Worm (Caenorhabditis elegans) whole organism, young adult: Measurements from ENCODE around the gene tin-9.2.

Experiments
- B0019.2 ChIP-seq: fragments of 200-800 bp; sonication (Bioruptor generic); conservative IDR thresholded peaks from 2 replicates; pipeline ENCODE4 v1.3.6; 2022; ENCODE audit warnings: missing genetic modification reagents, missing genetic modification characterization, missing compliant biosample characterization
- B0261.1 ChIP-seq: sonication (generic microtip); optimal IDR thresholded peaks from 2 replicates; lab custom pipeline; 2016; ENCODE audit warnings: mild to moderate bottlenecking, missing genetic modification characterization, moderate library complexity, missing compliant biosample characterization
- B0336.3 ChIP-seq: fragments of 200-800 bp; sonication (Bioruptor generic); IDR thresholded peaks from 2 replicates; pipeline ENCODE4 v1.3.6; 2022; ENCODE audit warnings: missing genetic modification characterization, missing compliant biosample characterization
- D2030.7 ChIP-seq: fragments of 200-800 bp; sonication (Bioruptor generic); IDR thresholded peaks from 2 replicates; pipeline ENCODE4 v1.3.6; 2022; ENCODE audit warnings: missing genetic modification reagents, missing genetic modification characterization, missing compliant biosample characterization
- F23B12.7 ChIP-seq: sonication (generic microtip); optimal IDR thresholded peaks from 2 replicates; lab custom pipeline; 2017; ENCODE audit warnings: missing genetic modification characterization, mild to moderate bottlenecking, missing compliant biosample characterization, antibody characterized with exemption, moderate library complexity; ENCODE audit not compliant: insufficient read depth
- F33H1.4 ChIP-seq: fragments of 200-800 bp; sonication (Bioruptor generic); IDR thresholded peaks from 2 replicates; pipeline ENCODE4 v1.3.6; 2022; ENCODE audit warnings: missing genetic modification reagents, missing genetic modification characterization, missing compliant biosample characterization
- F39B2.1 ChIP-seq: fragments of 200-800 bp; sonication (Bioruptor generic); IDR thresholded peaks from 2 replicates; pipeline ENCODE4 v1.3.6; 2022; ENCODE audit warnings: missing genetic modification reagents, missing genetic modification characterization, missing compliant biosample characterization
- F55B11.4 ChIP-seq: sonication (generic microtip); optimal IDR thresholded peaks from 2 replicates; lab custom pipeline; 2016; ENCODE audit warnings: missing compliant biosample characterization, missing genetic modification characterization, borderline replicate concordance; ENCODE audit not compliant: insufficient read depth
- K11D2.4 ChIP-seq: fragments of 200-800 bp; sonication (Bioruptor generic); IDR thresholded peaks from 2 replicates; pipeline ENCODE4 v1.3.6; 2022; ENCODE audit warnings: missing genetic modification reagents, missing genetic modification characterization, missing compliant biosample characterization
- K12H6.12 ChIP-seq: fragments of 200-800 bp; sonication (Bioruptor generic); optimal IDR thresholded peaks from 2 replicates; lab custom pipeline; 2018; ENCODE audit warnings: mild to moderate bottlenecking, missing genetic modification characterization, missing compliant biosample characterization
- Y53F4B.3 ChIP-seq: fragments of 200-800 bp; sonication (Bioruptor generic); IDR thresholded peaks from 2 replicates; pipeline ENCODE4 v1.3.6; 2022; ENCODE audit warnings: missing genetic modification reagents, missing genetic modification characterization, missing compliant biosample characterization
- Y95B8A.8 ChIP-seq: fragments of 200-800 bp; sonication (Bioruptor generic); IDR thresholded peaks from 2 replicates; pipeline ENCODE4 v1.3.6; 2022; ENCODE audit warnings: missing genetic modification reagents, missing genetic modification characterization, missing compliant biosample characterization
- aptf-3 ChIP-seq: fragments of 200-800 bp; sonication (Bioruptor generic); IDR thresholded peaks from 2 replicates; pipeline ENCODE4 v1.3.6; 2022; ENCODE audit warnings: missing genetic modification characterization, missing compliant biosample characterization
- atf-7 ChIP-seq: sonication (generic microtip); optimal IDR thresholded peaks from 2 replicates; lab custom pipeline; 2017; ENCODE audit warnings: mild to moderate bottlenecking, missing genetic modification characterization, missing compliant biosample characterization
- attf-3 ChIP-seq: fragments of 200-800 bp; sonication (Bioruptor generic); conservative IDR thresholded peaks from 2 replicates; pipeline ENCODE4 v1.3.6; 2022; ENCODE audit warnings: missing genetic modification reagents, missing genetic modification characterization, missing compliant biosample characterization
- attf-5 ChIP-seq: fragments of 200-800 bp; sonication (Bioruptor generic); optimal IDR thresholded peaks from 2 replicates; lab custom pipeline; 2018; ENCODE audit warnings: mild to moderate bottlenecking, missing genetic modification characterization, missing compliant biosample characterization
- ccch-3 ChIP-seq: fragments of 200-800 bp; sonication (Bioruptor generic); optimal IDR thresholded peaks from 2 replicates; lab custom pipeline; 2018; ENCODE audit warnings: mild to moderate bottlenecking, missing genetic modification characterization, missing compliant biosample characterization
- cebp-1 ChIP-seq, 2 experiments: fragments of 200-800 bp in 1 of 2; sonication (Bioruptor generic) in 1 of 2; sonication (generic microtip) in 1 of 2; IDR thresholded peaks in 1 of 2; optimal IDR thresholded peaks in 1 of 2; 2 replicates each; pipeline versions ENCODE4 v1.3.6 to Lab custom; 2017 to 2022; ENCODE audit warnings: missing compliant biosample characterization in 2 of 2, missing genetic modification characterization in 2 of 2, mild to moderate bottlenecking in 1 of 2, missing genetic modification reagents in 1 of 2, moderate library complexity in 1 of 2
- ceh-79 ChIP-seq: sonication (generic microtip); optimal IDR thresholded peaks from 2 replicates; lab custom pipeline; 2017; ENCODE audit warnings: mild to moderate bottlenecking, missing genetic modification characterization, missing compliant biosample characterization
- chd-7 ChIP-seq: sonication (generic microtip); optimal IDR thresholded peaks from 2 replicates; lab custom pipeline; 2016; ENCODE audit warnings: mild to moderate bottlenecking, missing genetic modification characterization, moderate library complexity, missing compliant biosample characterization
- die-1 ChIP-seq: sonication (generic microtip); optimal IDR thresholded peaks from 2 replicates; lab custom pipeline; 2016; ENCODE audit warnings: missing genotype, mild to moderate bottlenecking, missing genetic modification characterization, missing compliant biosample characterization
- dpl-1 ChIP-seq: fragments of 150-350 bp; optimal IDR thresholded peaks from 2 replicates; lab custom pipeline; 2014; ENCODE audit warnings: missing biosample characterization, missing genetic modification reagents, missing genetic modification characterization
- efl-1 ChIP-seq: fragments of 150-350 bp; optimal IDR thresholded peaks from 2 replicates; lab custom pipeline; 2014; ENCODE audit warnings: missing biosample characterization, missing genetic modification reagents, missing genetic modification characterization
- egl-18 ChIP-seq: fragments of 200-800 bp; sonication (Bioruptor generic); IDR thresholded peaks from 2 replicates; pipeline ENCODE4 v1.3.6; 2022; ENCODE audit warnings: missing genetic modification reagents, missing genetic modification characterization, missing compliant biosample characterization
- egrh-3 ChIP-seq: fragments of 200-800 bp; sonication (Bioruptor generic); IDR thresholded peaks from 2 replicates; pipeline ENCODE4 v1.3.6; 2022; ENCODE audit warnings: missing genetic modification reagents, missing genetic modification characterization, missing compliant biosample characterization
- ekl-4 ChIP-seq: fragments of 200-800 bp; sonication (Bioruptor generic); IDR thresholded peaks from 2 replicates; pipeline ENCODE4 v1.3.6; 2022; ENCODE audit warnings: missing genetic modification reagents, missing genetic modification characterization, missing compliant biosample characterization
- fkh-3 ChIP-seq: sonication (generic microtip); optimal IDR thresholded peaks from 2 replicates; lab custom pipeline; 2016; ENCODE audit warnings: mild to moderate bottlenecking, missing genetic modification characterization, missing compliant biosample characterization
- him-1 ChIP-seq: sonication (generic microtip); optimal IDR thresholded peaks from 2 replicates; lab custom pipeline; 2016; ENCODE audit warnings: missing genotype, missing genetic modification reagents, missing genetic modification characterization, missing compliant biosample characterization
- hlh-26 ChIP-seq: fragments of 200-800 bp; sonication (Bioruptor generic); conservative IDR thresholded peaks from 2 replicates; pipeline ENCODE4 v1.3.6; 2022; ENCODE audit warnings: missing genetic modification reagents, missing genetic modification characterization, missing compliant biosample characterization
- hrde-1 ChIP-seq: sonication (generic microtip); optimal IDR thresholded peaks from 2 replicates; lab custom pipeline; 2016; ENCODE audit warnings: missing genetic modification characterization, mild to moderate bottlenecking, missing compliant biosample characterization, moderate library complexity, missing genotype, missing genetic modification reagents, borderline replicate concordance
- let-607 ChIP-seq, 2 experiments: fragments of 200-800 bp in 1 of 2; sonication (Bioruptor generic) in 1 of 2; sonication (generic microtip) in 1 of 2; optimal IDR thresholded peaks; 2 replicates each; lab custom pipeline; 2016 to 2018; ENCODE audit warnings: mild to moderate bottlenecking in 2 of 2, missing compliant biosample characterization in 2 of 2, missing genetic modification characterization in 2 of 2, moderate library complexity in 2 of 2, missing genotype in 1 of 2
- lin-35 ChIP-seq, 3 experiments: fragments of 150-350 bp in 2 of 3; sonication (generic microtip) in 1 of 3; optimal IDR thresholded peaks; 2 replicates each; lab custom pipeline; 2014 to 2018; ENCODE audit warnings: missing biosample characterization in 3 of 3, missing genetic modification characterization in 3 of 3, missing genetic modification reagents in 3 of 3
- lin-54 ChIP-seq: fragments of 200-800 bp; sonication (Bioruptor generic); optimal IDR thresholded peaks from 2 replicates; lab custom pipeline; 2018; ENCODE audit warnings: mild to moderate bottlenecking, missing genetic modification characterization, missing compliant biosample characterization
- lsl-1 ChIP-seq: fragments of 200-800 bp; sonication (Bioruptor generic); optimal IDR thresholded peaks from 2 replicates; lab custom pipeline; 2018; ENCODE audit warnings: mild to moderate bottlenecking, missing genetic modification characterization, moderate library complexity, missing compliant biosample characterization
- madf-10 ChIP-seq: sonication (generic microtip); optimal IDR thresholded peaks from 2 replicates; lab custom pipeline; 2016; ENCODE audit warnings: mild to moderate bottlenecking, missing genetic modification characterization, missing compliant biosample characterization
- madf-6 ChIP-seq: fragments of 200-800 bp; sonication (Bioruptor generic); IDR thresholded peaks from 2 replicates; pipeline ENCODE4 v1.3.6; 2022; ENCODE audit warnings: missing genetic modification reagents, missing genetic modification characterization, missing compliant biosample characterization
- nhr-179 ChIP-seq: sonication (generic microtip); optimal IDR thresholded peaks from 2 replicates; lab custom pipeline; 2016; ENCODE audit warnings: mild to moderate bottlenecking, missing genetic modification characterization, missing compliant biosample characterization
- nhr-90 ChIP-seq: sonication (generic microtip); optimal IDR thresholded peaks from 2 replicates; lab custom pipeline; 2016; ENCODE audit warnings: missing genotype, mild to moderate bottlenecking, missing genetic modification characterization, missing compliant biosample characterization
- pbrm-1 ChIP-seq: fragments of 200-800 bp; sonication (Bioruptor generic); IDR thresholded peaks from 2 replicates; pipeline ENCODE4 v1.3.6; 2022; ENCODE audit warnings: missing genetic modification reagents, missing genetic modification characterization, missing compliant biosample characterization
- rcor-1 ChIP-seq: fragments of 200-800 bp; sonication (Bioruptor generic); IDR thresholded peaks from 2 replicates; pipeline ENCODE4 v1.3.6; 2022; ENCODE audit warnings: missing genetic modification reagents, missing genetic modification characterization, missing compliant biosample characterization
- sea-2 ChIP-seq: fragments of 200-800 bp; sonication (Bioruptor generic); IDR thresholded peaks from 2 replicates; pipeline ENCODE4 v1.3.6; 2022; ENCODE audit warnings: missing genetic modification characterization, missing compliant biosample characterization
- snpc-1.3 ChIP-seq: sonication (generic microtip); optimal IDR thresholded peaks from 2 replicates; lab custom pipeline; 2017; ENCODE audit warnings: missing genetic modification characterization, mild to moderate bottlenecking, missing compliant biosample characterization, antibody characterized with exemption, moderate library complexity, missing genotype, missing genetic modification reagents; ENCODE audit not compliant: insufficient read depth
- snpc-4 ChIP-seq, 5 experiments: fragments of 150-350 bp in 1 of 5; sonication (generic microtip) in 4 of 5; optimal IDR thresholded peaks; 2 replicates each; lab custom pipeline; 2014 to 2018; ENCODE audit warnings: missing genetic modification characterization in 5 of 5, missing biosample characterization in 3 of 5, antibody characterized with exemption in 2 of 5, mild to moderate bottlenecking in 2 of 5, missing compliant biosample characterization in 2 of 5, missing genotype in 2 of 5, moderate library complexity in 2 of 5, missing genetic modification reagents in 1 of 5
- tbp1 ChIP-seq: fragments of 200-800 bp; sonication (Bioruptor generic); optimal IDR thresholded peaks from 2 replicates; lab custom pipeline; 2018; ENCODE audit warnings: mild to moderate bottlenecking, missing genetic modification characterization, missing compliant biosample characterization
- zfh-2 ChIP-seq: fragments of 200-800 bp; sonication (Bioruptor generic); conservative IDR thresholded peaks from 2 replicates; pipeline ENCODE4 v1.3.6; 2022; ENCODE audit warnings: missing genetic modification reagents, missing genetic modification characterization, missing compliant biosample characterization
- ztf-18 ChIP-seq: sonication (generic microtip); optimal IDR thresholded peaks from 2 replicates; lab custom pipeline; 2016; ENCODE audit warnings: missing genotype, mild to moderate bottlenecking, missing genetic modification characterization, missing compliant biosample characterization
- ztf-6 ChIP-seq: fragments of 200-800 bp; sonication (Bioruptor generic); IDR thresholded peaks from 2 replicates; pipeline ENCODE4 v1.3.6; 2022; ENCODE audit warnings: missing genetic modification reagents, missing genetic modification characterization, missing compliant biosample characterization

Gene tin-9.2

ce11 chrIV:13093677-13094076 is 5.1 kb upstream of the tin-9.2 start, which contains the start of the genes prcc-1 and C39E9.12 (continued):
- no peak for TF ChIP-seq F39B2.1 (GFP tag; lab: Robert Waterston, UW)
- TF ChIP-seq chd-7: no peak
- TF ChIP-seq aptf-3 (GFP tag; lab: Robert Waterston, UW): no peak
- peak in 2 of 3 experiments; percentile 1 to 86 for TF ChIP-seq lin-35 (GFP tag; optimal IDR thresholded peaks at IDR 0.05; lab: Kevin White, UChicago)
- TF ChIP-seq egrh-3 (GFP tag; lab: Robert Waterston, UW): no peak
- TF ChIP-seq Y95B8A.8 (GFP tag; lab: Robert Waterston, UW): no peak
- TF ChIP-seq fkh-3 (tag; lab: Kevin White, UChicago): no peak
- TF ChIP-seq snpc-4 (GFP tag; optimal IDR thresholded peaks at IDR 0.05; lab: Kevin White, UChicago): no peak
- TF ChIP-seq snpc-4 (tag; optimal IDR thresholded peaks at IDR 0.05; lab: Kevin White, UChicago): peak in 2 of 4 experiments; percentile 1 to 67
- no peak for TF ChIP-seq die-1 (tag; lab: Kevin White, UChicago)
- TF ChIP-seq B0336.3: 0 out of 2 replicates have a peak, but pooled peaks have one; percentile 21
- TF ChIP-seq nhr-179: no peak
- TF ChIP-seq lin-54 (GFP tag; lab: Kevin White, UChicago): peak; percentile 82
- no peak for TF ChIP-seq K11D2.4 (GFP tag; lab: Robert Waterston, UW)
- no peak for TF ChIP-seq atf-7 (tag; lab: Kevin White, UChicago)
- no peak for TF ChIP-seq hrde-1
- TF ChIP-seq let-607 (tag; optimal IDR thresholded peaks at IDR 0.05; lab: Kevin White, UChicago): no peak
- peak; percentile 49; the same call in 1 of the 2 replicates for TF ChIP-seq attf-3 (GFP tag; lab: Robert Waterston, UW)
- peak; percentile 89 for TF ChIP-seq D2030.7 (GFP tag; lab: Robert Waterston, UW)
- TF ChIP-seq attf-5 (GFP tag; lab: Kevin White, UChicago): peak; percentile 44
- no peak for TF ChIP-seq zfh-2 (GFP tag; lab: Robert Waterston, UW)
- no peak for TF ChIP-seq ekl-4 (GFP tag; lab: Robert Waterston, UW)
- peak; percentile 61 for TF ChIP-seq F23B12.7 (tag; lab: Kevin White, UChicago)
- no peak for TF ChIP-seq egl-18 (GFP tag; lab: Robert Waterston, UW)
- TF ChIP-seq ztf-18: no peak
- no peak for TF ChIP-seq F55B11.4 (tag; lab: Kevin White, UChicago)
- no peak for TF ChIP-seq ccch-3 (GFP tag; lab: Kevin White, UChicago)
- peak; percentile 1 for TF ChIP-seq him-1
- TF ChIP-seq B0019.2 (GFP tag; lab: Robert Waterston, UW): peak; percentile 69
- TF ChIP-seq F33H1.4 (GFP tag; lab: Robert Waterston, UW): peak; percentile 74
- peak; percentile 3 for TF ChIP-seq snpc-1.3 (tag; lab: Kevin White, UChicago)
- no peak for TF ChIP-seq K12H6.12 (tag; lab: Kevin White, UChicago)
- no peak for TF ChIP-seq cebp-1 (GFP tag; IDR thresholded peaks at IDR 0.05; lab: Robert Waterston, UW)
- no peak for TF ChIP-seq cebp-1 (tag; optimal IDR thresholded peaks at IDR 0.05; lab: Kevin White, UChicago)
- TF ChIP-seq Y53F4B.3 (GFP tag; lab: Robert Waterston, UW): no peak
- no peak for TF ChIP-seq sea-2
- peak; percentile 98 for TF ChIP-seq efl-1 (GFP tag; lab: Kevin White, UChicago)
- peak; percentile 95 for TF ChIP-seq madf-6 (GFP tag; lab: Robert Waterston, UW)
- peak; percentile 29; the same call in 1 of the 2 replicates for TF ChIP-seq pbrm-1 (GFP tag; lab: Robert Waterston, UW)
- no peak for TF ChIP-seq ceh-79 (tag; lab: Kevin White, UChicago)
- TF ChIP-seq ztf-6 (GFP tag; lab: Robert Waterston, UW): no peak
- TF ChIP-seq hlh-26 (GFP tag; lab: Robert Waterston, UW): no peak
- TF ChIP-seq dpl-1: peak; percentile 91
- peak; percentile 23; the same call in 1 of the 2 replicates for TF ChIP-seq rcor-1 (GFP tag; lab: Robert Waterston, UW)
- peak; percentile 74 for TF ChIP-seq lsl-1
- peak; percentile 47 for TF ChIP-seq tbp1 (GFP tag; lab: Kevin White, UChicago)
- no peak for TF ChIP-seq B0261.1
- TF ChIP-seq madf-10: no peak
- TF ChIP-seq nhr-90 (tag; lab: Kevin White, UChicago): no peak
